Fruit fly (Drosophila melanogaster): Measurements from ENCODE around the gene CG2150.

CG2150 gene

dm6 chr3R:31764672-31765071 is at the start of gene CG2150:
Gene CG2150 (minus strand): TSS chr3R:31764772.
- TF ChIP-seq CG34406 (GFP tag; optimal IDR thresholded peaks at IDR 0.05) (no peak), dsx (GFP tag; optimal IDR thresholded peaks at IDR 0.05; ENCODE audit: poor library complexity, severe bottlenecking) (no peak), Eip78C (GFP tag) (no peak), CG9139 (GFP tag; optimal IDR thresholded peaks at IDR 0.05) (no peak), Blimp-1 (GFP tag; optimal IDR thresholded peaks at IDR 0.05) (no peak), CG32006 (GFP tag; optimal IDR thresholded peaks at IDR 0.05) (no peak), dac (GFP tag; optimal IDR thresholded peaks at IDR 0.05) (no peak), Sox15 (GFP tag; optimal IDR thresholded peaks at IDR 0.05) (no peak), eg (GFP tag; IDR thresholded peaks at IDR 0.05) (peak; percentile 36; the same call in 1 of the 3 replicates), topi (GFP tag; optimal IDR thresholded peaks at IDR 0.05) (no peak), Sox14 (GFP tag; optimal IDR thresholded peaks at IDR 0.05) (no peak), CG6163 (GFP tag; IDR thresholded peaks at IDR 0.05) (no peak), CG15336 (GFP tag; IDR thresholded peaks at IDR 0.05) (0 out of 2 replicates have a peak, but pooled peaks have one; percentile 19), CG3919 (GFP tag; optimal IDR thresholded peaks at IDR 0.05) (no peak), CG6276 (GFP tag; optimal IDR thresholded peaks at IDR 0.05) (peak; percentile 48)

DNA sequence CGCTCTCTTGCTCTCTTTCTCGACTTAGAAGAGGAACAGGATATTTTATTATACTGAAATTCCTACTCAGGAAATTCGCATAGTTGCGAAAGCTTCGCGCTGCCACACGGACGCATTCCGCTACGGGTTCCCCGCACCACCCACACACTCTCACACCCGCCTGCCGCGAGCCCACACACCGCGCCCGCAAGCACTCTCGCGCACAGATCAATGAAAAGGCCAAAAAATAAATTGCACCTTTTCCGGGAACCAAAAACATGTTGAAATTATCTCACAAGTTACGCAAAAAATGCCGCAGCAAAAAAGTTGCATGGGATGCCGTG is 48.4 kb upstream of the CG2150 start:
- TF ChIP-seq svp (GFP tag) (no peak), CG6163 (GFP tag; IDR thresholded peaks at IDR 0.05) (peak; percentile 32; the same call in 1 of the 3 replicates), salr (GFP tag; optimal IDR thresholded peaks at IDR 0.05) (no peak), Lpt (GFP tag; optimal IDR thresholded peaks at IDR 0.05) (no peak), CG8119 (GFP tag; IDR thresholded peaks at IDR 0.05) (no peak)

- no peak for TF ChIP-seq dac (GFP tag; optimal IDR thresholded peaks at IDR 0.05)
- peak; percentile 72 for TF ChIP-seq Eip75B (GFP tag; optimal IDR thresholded peaks at IDR 0.05)
- no peak for TF ChIP-seq CG11902 (GFP tag; optimal IDR thresholded peaks at IDR 0.05)
- TF ChIP-seq Ets96B (tag; optimal IDR thresholded peaks at IDR 0.05) = no peak
- no peak for TF ChIP-seq CG3919 (GFP tag; optimal IDR thresholded peaks at IDR 0.05)
- peak; percentile 83 for TF ChIP-seq svp (GFP tag)
- TF ChIP-seq CG7368 (GFP tag; optimal IDR thresholded peaks at IDR 0.05) = no peak
- no peak for TF ChIP-seq CG8319 (GFP tag; optimal IDR thresholded peaks at IDR 0.05)
These were observed 47.8 kb upstream of the CG2150 start, which contains the start of the genes FeCH and RhoGAP100F for dm6 chr3R:31812117-31812975. Gene FeCH (minus strand): TSS chr3R:31812296. Gene RhoGAP100F (plus strand): TSS chr3R:31812609.

DNA sequence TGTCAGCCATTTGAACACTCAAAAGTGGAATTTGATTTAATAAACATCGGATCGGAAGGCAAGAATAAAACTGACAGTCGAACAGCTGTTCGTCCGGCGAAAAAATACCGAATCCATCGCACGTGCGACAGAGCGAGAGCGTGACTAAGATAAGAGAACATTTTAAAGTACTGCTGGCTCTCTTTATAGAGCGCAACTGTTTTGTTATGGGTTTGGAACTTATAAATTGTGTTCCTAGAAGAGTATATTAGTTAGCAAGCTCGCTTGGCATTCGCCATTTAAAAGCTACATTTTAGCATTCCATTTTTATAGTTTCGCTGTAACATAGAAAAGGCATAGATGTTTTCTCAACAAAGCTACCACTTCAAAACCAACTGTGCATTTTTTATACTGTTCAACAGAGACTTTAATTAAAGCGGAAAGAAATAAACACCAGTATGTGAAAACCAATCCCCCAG is 45.5 kb upstream of the CG2150 start, which contains the start of gene Rift:
Rift (minus strand) TSS at position 114 of the 458 bp plus-strand sequence.
- TF ChIP-seq CG4318 (GFP tag; optimal IDR thresholded peaks at IDR 0.05) (no peak), Blimp-1 (GFP tag; optimal IDR thresholded peaks at IDR 0.05) (no peak), Eip78C (GFP tag) (peak; percentile 60), Hr38 (GFP tag; optimal IDR thresholded peaks at IDR 0.05) (no peak), achi (GFP tag; optimal IDR thresholded peaks at IDR 0.05) (peak; percentile 79), OdsH (GFP tag; optimal IDR thresholded peaks at IDR 0.05) (peak; percentile 15), vri (GFP tag; optimal IDR thresholded peaks at IDR 0.05) (no peak), svp (GFP tag) (no peak), CG11294 (GFP tag; IDR thresholded peaks at IDR 0.05) (no peak), spab (GFP tag; optimal IDR thresholded peaks at IDR 0.05) (no peak), CG3032 (tag; optimal IDR thresholded peaks at IDR 0.05) (peak; percentile 41), CG8319 (GFP tag; optimal IDR thresholded peaks at IDR 0.05) (no peak), eg (GFP tag; IDR thresholded peaks at IDR 0.05) (peak; percentile 67; the same call in 2 of the 3 replicates), CG6163 (GFP tag; IDR thresholded peaks at IDR 0.05) (peak; percentile 59; the same call in 2 of the 3 replicates), CG9139 (GFP tag; optimal IDR thresholded peaks at IDR 0.05) (no peak), fkh (GFP tag; optimal IDR thresholded peaks at IDR 0.05) (no peak), CG34406 (GFP tag; optimal IDR thresholded peaks at IDR 0.05) (no peak), Eip75B (GFP tag; optimal IDR thresholded peaks at IDR 0.05) (no peak), esn (GFP tag; optimal IDR thresholded peaks at IDR 0.05) (peak; percentile 25), lz (GFP tag; optimal IDR thresholded peaks at IDR 0.05) (peak; percentile 13), pdm3 (GFP tag; optimal IDR thresholded peaks at IDR 0.05) (peak; percentile 18), Sox15 (GFP tag; optimal IDR thresholded peaks at IDR 0.05) (no peak), cyc (GFP tag; optimal IDR thresholded peaks at IDR 0.05) (no peak), CG8632 (GFP tag; optimal IDR thresholded peaks at IDR 0.05) (no peak), net (GFP tag; optimal IDR thresholded peaks at IDR 0.05) (peak; percentile 21), CG3919 (GFP tag; optimal IDR thresholded peaks at IDR 0.05) (peak; percentile 31), CG6808 (GFP tag; optimal IDR thresholded peaks at IDR 0.05) (peak; percentile 18), CG11902 (GFP tag; optimal IDR thresholded peaks at IDR 0.05) (no peak), CG10631 (GFP tag; optimal IDR thresholded peaks at IDR 0.05) (no peak), dac (GFP tag; optimal IDR thresholded peaks at IDR 0.05) (no peak), CG6792 (GFP tag; optimal IDR thresholded peaks at IDR 0.05) (peak; percentile 1), Sox14 (GFP tag; optimal IDR thresholded peaks at IDR 0.05) (peak; percentile 11), Lpt (GFP tag; optimal IDR thresholded peaks at IDR 0.05) (no peak)

Data from whole organism, prepupa.